Fruit fly (Drosophila melanogaster) whole organism, pupa: ENCODE data around the gene Obp93a.

Experiments
- CG12605 ChIP-seq: fragments of 200-800 bp; sonication (Bioruptor generic); IDR thresholded peaks from 2 replicates; pipeline ENCODE4 v1.3.6; 2022; ENCODE audit warnings: missing biosample characterization, missing genetic modification characterization
- CG14655 ChIP-seq: fragments of 200-800 bp; sonication (Bioruptor generic); optimal IDR thresholded peaks from 3 replicates; lab custom pipeline; 2017; ENCODE audit warnings: mild to moderate bottlenecking, missing biosample characterization, missing genetic modification reagents, missing genetic modification characterization
- CG17806 ChIP-seq: fragments of 200-800 bp; sonication (Bioruptor generic); optimal IDR thresholded peaks from 2 replicates; lab custom pipeline; 2018; ENCODE audit warnings: missing biosample characterization, mild to moderate bottlenecking, missing genetic modification characterization, moderate library complexity
- CG8301 ChIP-seq: fragments of 200-800 bp; sonication (Bioruptor generic); optimal IDR thresholded peaks from 2 replicates; lab custom pipeline; 2018; ENCODE audit warnings: missing biosample characterization, mild to moderate bottlenecking, missing genetic modification characterization
- D1 ChIP-seq: fragments of 200-800 bp; sonication (Bioruptor generic); optimal IDR thresholded peaks from 2 replicates; lab custom pipeline; 2018; ENCODE audit warnings: missing biosample characterization, mild to moderate bottlenecking, missing genetic modification characterization, moderate library complexity
- fd96Ca ChIP-seq: fragments of 200-800 bp; sonication (Bioruptor generic); IDR thresholded peaks from 3 replicates; pipeline ENCODE4 v1.3.6; 2022; ENCODE audit warnings: missing biosample characterization, missing genetic modification characterization
- gl ChIP-seq: fragments of 200-800 bp; sonication (Bioruptor generic); optimal IDR thresholded peaks from 2 replicates; lab custom pipeline; 2018; ENCODE audit warnings: missing biosample characterization, mild to moderate bottlenecking, missing genetic modification characterization
- rn ChIP-seq: fragments of 200-800 bp; sonication (Bioruptor generic); IDR thresholded peaks from 2 replicates; pipeline ENCODE4 v1.3.6; 2022; ENCODE audit warnings: missing biosample characterization, missing genetic modification characterization

dm6 chr3R:21092829-21093228, 36.7 kb downstream of the Obp93a start:
- no peak for TF ChIP-seq gl
- no peak for TF ChIP-seq fd96Ca (GFP tag; lab: Robert Waterston, UW)
- no peak for TF ChIP-seq rn (GFP tag; lab: Robert Waterston, UW)
- no peak for TF ChIP-seq CG8301 (tag; lab: Kevin White, UChicago)
- no peak for TF ChIP-seq D1
- TF ChIP-seq CG14655 (GFP tag; lab: Kevin White, UChicago) = no peak
- TF ChIP-seq CG12605 = no peak
- no peak for TF ChIP-seq CG17806
